Fruit fly (Drosophila melanogaster): ENCODE measurements around the gene CG1503.

- TF ChIP-seq twi (tag; optimal IDR thresholded peaks at IDR 0.05) (peak; percentile 50), oc (tag; optimal IDR thresholded peaks at IDR 0.05) (no peak), chm (GFP tag; IDR thresholded peaks at IDR 0.05) (no peak), fd96Cb (tag; optimal IDR thresholded peaks at IDR 0.05) (no peak), Dip2 (GFP tag; IDR thresholded peaks at IDR 0.05) (no peak), Fer2 (tag; optimal IDR thresholded peaks at IDR 0.05) (no peak), psq (GFP tag; optimal IDR thresholded peaks at IDR 0.05) (no peak), CG12391 (tag; optimal IDR thresholded peaks at IDR 0.05) (no peak), hkb (optimal IDR thresholded peaks at IDR 0.05) (no peak), hkb (GFP tag; IDR thresholded peaks at IDR 0.05) (no peak), onecut (GFP tag; IDR thresholded peaks at IDR 0.05) (no peak)
Measured at dm6 chrX:21116864-21117464, 10.8 kb upstream of the CG1503 start, which contains the start of the genes unc and CG15445.
